Worm (Caenorhabditis elegans): ENCODE results near the gene Y46H3C.5.

- no peak for TF ChIP-seq hmg-4 (GFP tag; optimal IDR thresholded peaks at IDR 0.05)
- no peak for TF ChIP-seq ama-1 (optimal IDR thresholded peaks at IDR 0.05)
- TF ChIP-seq B0310.2 (tag; optimal IDR thresholded peaks at IDR 0.05) = no peak
- TF ChIP-seq pes-1 (GFP tag; IDR thresholded peaks at IDR 0.05) = no peak
Observed at ce11 chrV:1642768-1643167, 49.5 kb downstream of the Y46H3C.5 start.
